Worm (Caenorhabditis elegans): ENCODE data around the gene mrps-26.

The mrps-26 gene

DNA sequence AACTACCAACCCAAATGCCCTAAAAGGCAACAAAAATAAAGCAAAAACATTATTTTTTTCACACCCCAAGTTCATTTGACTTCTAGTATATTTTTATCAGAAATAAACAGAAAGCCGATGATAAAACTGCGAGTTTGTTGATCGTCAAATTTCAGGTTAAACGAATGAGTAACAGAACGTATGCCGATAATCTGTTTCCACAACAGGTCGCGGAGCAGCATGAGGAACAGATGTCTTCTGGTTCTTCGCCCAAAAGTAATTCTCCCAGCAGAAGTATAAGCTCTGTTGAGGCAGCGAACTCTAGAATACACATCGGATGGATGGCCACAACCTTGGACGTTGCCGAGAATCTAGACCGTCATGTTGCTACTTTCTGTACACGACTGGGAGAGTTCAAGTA lies 4.0 kb upstream of the mrps-26 start, which contains the start of gene prmt-5:
Gene prmt-5, plus strand, starts transcription at position 141 of the 400 bp plus-strand sequence.
- TF ChIP-seq dao-5 (tag; optimal IDR thresholded peaks at IDR 0.05), result no peak
- TF ChIP-seq W03F9.2 (tag; optimal IDR thresholded peaks at IDR 0.05), result no peak
- no peak for TF ChIP-seq him-1 (tag; optimal IDR thresholded peaks at IDR 0.05)

DNA sequence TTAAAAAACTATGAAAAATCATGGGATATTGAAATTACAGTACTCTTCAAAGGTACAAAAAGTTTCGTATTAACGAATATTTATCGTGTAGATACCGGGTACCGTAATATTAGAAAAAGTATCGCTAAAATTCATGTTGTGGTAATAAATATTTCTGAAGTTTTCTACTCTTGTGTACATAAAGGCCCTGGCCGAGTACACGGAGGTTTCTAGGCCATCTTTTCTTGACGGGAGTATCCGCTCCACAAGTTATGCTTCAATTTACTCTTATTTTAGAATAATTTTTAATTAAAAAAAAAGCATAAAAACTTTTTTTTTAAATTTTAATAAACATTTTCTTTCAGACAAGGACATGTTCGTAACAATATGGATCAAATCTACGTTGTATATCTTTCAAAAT lies 1.3 kb upstream of the mrps-26 start:
- TF ChIP-seq dao-5 (tag; optimal IDR thresholded peaks at IDR 0.05) (no peak), him-1 (tag; optimal IDR thresholded peaks at IDR 0.05) (no peak), W03F9.2 (tag; optimal IDR thresholded peaks at IDR 0.05) (no peak)

DNA sequence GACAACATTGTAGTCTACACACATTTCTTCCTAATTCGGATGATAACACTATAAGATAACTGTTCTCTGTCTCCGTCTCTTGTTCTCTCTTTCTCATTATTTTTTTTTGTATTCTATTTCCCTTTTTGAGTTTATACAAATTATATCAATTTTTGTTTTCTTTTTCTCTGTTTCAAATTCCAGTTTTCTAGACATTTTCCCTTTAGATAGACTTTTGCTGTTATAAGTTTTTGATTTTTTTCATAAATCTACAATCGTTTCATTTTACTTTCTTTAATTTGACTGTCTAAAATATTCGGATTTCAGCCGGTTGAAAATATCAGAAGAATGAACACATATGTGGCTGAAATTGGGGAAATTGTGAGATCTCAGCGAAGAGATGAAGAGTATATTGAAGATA lies 1.7 kb downstream of the mrps-26 start, which contains the start of gene prx-10:
Gene prx-10, plus strand, starts transcription at position 301 of the 400 bp plus-strand sequence.
- no peak for TF ChIP-seq W03F9.2 (tag; optimal IDR thresholded peaks at IDR 0.05)
- TF ChIP-seq dao-5 (tag; optimal IDR thresholded peaks at IDR 0.05), result no peak

DNA sequence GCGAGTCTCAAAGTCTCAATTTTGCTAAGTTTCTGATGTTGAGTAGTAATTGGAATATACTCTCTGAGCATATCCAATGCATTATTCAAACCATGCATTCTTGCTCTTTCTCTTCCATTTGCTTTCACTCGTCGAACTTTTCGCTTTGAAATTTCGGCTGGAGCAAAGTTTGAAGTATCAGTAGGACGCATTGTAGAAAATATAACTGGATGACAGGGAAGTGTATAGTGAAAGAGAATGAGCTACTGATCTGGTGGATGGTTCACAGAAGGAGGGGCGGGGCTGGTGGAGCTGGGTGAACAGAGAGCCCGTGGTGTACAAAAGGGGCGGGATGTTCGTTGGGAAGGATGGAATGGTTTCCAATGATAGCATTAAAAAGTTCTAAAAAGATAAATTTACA lies 7.4 kb downstream of the mrps-26 start:
- TF ChIP-seq W03F9.2 (tag; optimal IDR thresholded peaks at IDR 0.05), result no peak
- TF ChIP-seq him-1 (tag; optimal IDR thresholded peaks at IDR 0.05), result no peak
- TF ChIP-seq dao-5 (tag; optimal IDR thresholded peaks at IDR 0.05), result no peak

DNA sequence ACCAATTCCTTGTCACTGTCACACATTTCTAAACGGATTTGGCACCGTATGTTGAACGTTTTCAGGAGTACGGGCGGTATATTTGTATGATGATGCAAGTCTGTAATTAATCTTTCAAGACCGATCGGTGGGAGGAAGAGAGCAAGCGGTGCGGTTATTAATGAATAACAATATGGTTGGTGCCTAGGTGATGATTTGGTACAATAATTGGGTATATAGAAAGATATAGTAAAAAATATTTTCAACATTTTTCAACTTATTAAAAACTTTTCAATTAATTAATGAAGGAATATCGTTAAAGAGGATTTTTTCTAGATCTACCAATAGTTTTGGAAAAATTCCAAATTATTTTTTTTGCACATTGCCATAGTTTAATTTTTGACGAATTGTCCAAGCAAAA lies 10.1 kb downstream of the mrps-26 start, which contains the start of gene cnd-1:
Gene cnd-1, minus strand, starts transcription at position 101 of the 400 bp plus-strand sequence.
- TF ChIP-seq W03F9.2 (tag; optimal IDR thresholded peaks at IDR 0.05) (no peak), him-1 (tag; optimal IDR thresholded peaks at IDR 0.05) (no peak), dao-5 (tag; optimal IDR thresholded peaks at IDR 0.05) (no peak)

DNA sequence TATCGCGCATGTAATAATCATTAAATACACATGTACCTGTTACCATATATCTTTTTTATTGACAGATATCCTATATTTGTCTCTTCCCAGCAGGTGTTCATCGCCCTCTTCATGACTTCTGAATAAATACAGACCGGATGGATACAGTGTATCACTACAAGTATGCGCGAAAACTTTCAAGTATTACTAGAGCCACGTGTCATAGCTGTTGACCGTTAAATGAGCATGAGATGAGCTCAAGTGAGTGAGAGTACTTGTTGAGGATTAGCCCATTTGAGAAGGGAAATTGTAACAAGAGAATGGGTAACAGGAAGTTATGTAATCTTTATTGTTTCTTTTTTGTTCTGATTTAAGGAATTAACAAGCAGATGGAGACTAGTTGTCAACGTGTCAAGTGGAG lies 10.7 kb downstream of the mrps-26 start:
- no peak for TF ChIP-seq W03F9.2 (tag; optimal IDR thresholded peaks at IDR 0.05)
- no peak for TF ChIP-seq him-1 (tag; optimal IDR thresholded peaks at IDR 0.05)
- no peak for TF ChIP-seq dao-5 (tag; optimal IDR thresholded peaks at IDR 0.05)

DNA sequence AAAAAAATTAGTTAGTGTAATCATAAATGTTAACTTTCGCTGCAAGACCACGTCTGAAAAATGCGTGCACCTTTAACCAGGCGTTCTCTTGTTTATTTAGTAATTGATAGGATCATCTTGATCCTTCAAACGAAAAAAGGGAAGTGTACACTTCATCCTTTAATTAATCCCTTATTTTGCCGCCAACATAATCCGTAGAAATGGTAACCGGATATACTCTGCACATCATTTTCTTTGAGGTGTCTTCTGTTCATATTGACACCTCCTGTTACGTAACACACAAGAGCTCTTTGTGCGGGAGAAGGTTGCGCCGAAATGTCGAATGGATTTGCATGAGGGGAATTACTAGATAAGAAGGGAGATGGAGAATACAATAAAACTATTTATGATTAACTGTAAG lies 14.3 kb downstream of the mrps-26 start:
- TF ChIP-seq him-1 (tag; optimal IDR thresholded peaks at IDR 0.05) (no peak), W03F9.2 (tag; optimal IDR thresholded peaks at IDR 0.05) (no peak), dao-5 (tag; optimal IDR thresholded peaks at IDR 0.05) (no peak)

DNA sequence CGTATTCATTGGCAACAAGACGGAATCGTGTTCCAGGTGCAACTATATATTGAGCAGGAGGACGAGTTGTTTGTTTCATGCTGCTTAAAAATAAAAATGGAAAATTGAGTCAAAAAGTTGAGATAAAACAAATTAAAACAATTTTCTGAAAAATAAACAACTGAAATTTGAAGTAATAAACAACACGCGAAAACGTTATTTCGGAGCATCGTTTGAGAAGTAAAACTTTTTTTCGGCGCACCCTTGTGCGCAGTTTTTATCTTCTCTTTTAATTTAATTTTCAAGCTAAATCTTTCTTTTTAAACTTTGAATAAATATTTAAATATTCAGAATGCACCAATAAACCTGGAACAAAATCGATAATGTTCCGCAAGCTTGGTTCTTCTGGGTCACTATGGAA lies 19.7 kb downstream of the mrps-26 start, which contains the start of the genes sumv-1 and gop-1:
Gene sumv-1, minus strand, starts transcription at position 80 of the 400 bp plus-strand sequence.
Gene gop-1, plus strand, starts transcription at position 331 of the 400 bp plus-strand sequence.
- TF ChIP-seq him-1 (tag; optimal IDR thresholded peaks at IDR 0.05), result no peak
- no peak for TF ChIP-seq W03F9.2 (tag; optimal IDR thresholded peaks at IDR 0.05)
- no peak for TF ChIP-seq dao-5 (tag; optimal IDR thresholded peaks at IDR 0.05)

DNA sequence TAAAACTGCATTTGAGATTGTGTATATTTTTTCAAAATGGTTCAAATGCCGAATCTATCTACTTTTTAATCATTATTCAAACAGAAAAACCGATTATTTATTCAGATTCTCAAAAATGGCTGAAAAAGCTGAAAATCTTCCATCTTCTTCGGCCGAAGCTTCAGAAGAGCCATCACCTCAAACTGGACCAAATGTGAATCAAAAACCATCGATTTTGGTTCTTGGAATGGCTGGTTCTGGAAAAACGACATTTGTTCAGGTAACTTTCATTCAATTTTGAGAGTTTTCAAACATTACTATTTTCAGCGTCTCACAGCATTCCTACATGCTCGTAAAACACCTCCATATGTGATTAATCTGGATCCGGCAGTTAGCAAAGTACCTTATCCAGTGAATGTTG lies 24.5 kb downstream of the mrps-26 start, which contains the start of gene gop-2:
Gene gop-2, plus strand, starts transcription at position 106 of the 400 bp plus-strand sequence.
- TF ChIP-seq him-1 (tag; optimal IDR thresholded peaks at IDR 0.05) (no peak), W03F9.2 (tag; optimal IDR thresholded peaks at IDR 0.05) (no peak), dao-5 (tag; optimal IDR thresholded peaks at IDR 0.05) (no peak)

DNA sequence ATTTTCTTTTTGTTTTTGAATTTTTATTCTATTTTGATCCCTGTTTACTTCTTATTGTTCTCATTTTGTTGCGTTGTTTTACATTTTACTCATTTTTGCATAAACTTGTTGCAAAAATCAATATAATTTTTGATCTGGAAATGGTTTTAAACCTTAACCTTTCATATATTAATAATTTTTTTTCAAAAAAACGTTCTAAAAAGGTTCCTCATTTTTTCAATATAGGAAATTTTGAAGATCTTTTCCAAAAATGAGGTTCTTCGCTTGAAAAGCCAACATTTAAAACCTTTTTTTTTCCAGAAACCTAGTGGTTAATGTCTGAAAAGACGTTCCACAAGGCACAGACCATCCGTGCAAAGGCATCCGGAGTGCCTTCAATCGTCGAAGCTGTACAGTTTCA lies 26.0 kb downstream of the mrps-26 start, which contains the start of gene gop-3:
Gene gop-3, plus strand, starts transcription at position 301 of the 400 bp plus-strand sequence.
- no peak for TF ChIP-seq dao-5 (tag; optimal IDR thresholded peaks at IDR 0.05)
- no peak for TF ChIP-seq him-1 (tag; optimal IDR thresholded peaks at IDR 0.05)
- no peak for TF ChIP-seq W03F9.2 (tag; optimal IDR thresholded peaks at IDR 0.05)

DNA sequence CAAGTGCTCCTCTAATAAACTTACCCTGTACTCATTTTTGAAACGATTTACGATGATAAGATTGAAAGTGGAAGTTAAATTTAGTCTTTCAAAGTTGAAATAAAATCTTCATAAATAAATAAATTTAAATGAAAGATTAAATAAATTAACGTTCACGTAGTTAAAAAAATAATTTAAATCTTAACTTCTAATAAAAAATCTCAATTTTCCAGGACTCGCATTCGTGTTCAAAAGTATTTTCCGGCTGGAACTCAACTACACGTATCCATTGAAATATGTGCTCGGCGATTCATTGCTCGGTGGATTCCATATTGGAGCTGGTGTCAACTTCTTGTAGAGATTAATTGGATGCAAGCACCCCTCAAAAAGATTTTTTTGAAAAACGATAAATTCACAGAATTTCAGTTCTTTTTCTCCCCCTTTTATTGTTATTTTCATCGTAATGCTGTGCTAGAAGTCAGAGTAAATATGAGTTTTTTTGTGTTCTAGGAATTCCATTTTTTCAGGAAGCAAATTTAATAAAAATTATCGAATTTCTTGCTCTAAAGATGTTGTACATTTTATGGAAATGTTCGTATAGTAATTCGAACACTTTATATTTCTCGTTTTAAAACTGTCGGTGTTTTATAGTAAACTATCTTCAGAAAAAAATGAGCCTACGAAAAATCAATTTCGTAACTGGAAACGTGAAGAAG lies 29.0 kb downstream of the mrps-26 start, which contains the start of the genes C34E10.9 and hap-1:
Gene C34E10.9, minus strand, starts transcription at position 101 of the 695 bp plus-strand sequence.
Gene hap-1, plus strand, starts transcription at position 645 of the 695 bp plus-strand sequence.
- TF ChIP-seq dao-5 (tag; optimal IDR thresholded peaks at IDR 0.05) (no peak), him-1 (tag; optimal IDR thresholded peaks at IDR 0.05) (no peak), W03F9.2 (tag; optimal IDR thresholded peaks at IDR 0.05) (no peak)

DNA sequence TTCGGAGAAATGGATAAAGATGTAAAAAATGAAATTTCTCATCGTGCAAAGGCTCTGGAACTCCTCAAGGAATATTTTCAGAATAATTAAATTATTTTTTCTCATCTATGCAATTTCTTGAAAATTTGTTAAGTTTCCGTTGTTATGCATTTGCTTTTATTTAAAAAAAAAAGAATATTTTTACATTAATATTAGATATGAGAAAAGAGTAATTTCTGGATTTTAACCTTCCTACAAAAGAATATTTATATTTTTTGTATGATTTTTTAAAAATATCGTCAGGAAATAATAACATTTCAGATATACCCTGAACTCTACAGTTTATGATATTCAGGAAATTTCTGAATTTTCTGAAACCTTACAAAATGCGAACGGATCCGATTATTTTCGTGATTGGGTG lies 30.4 kb downstream of the mrps-26 start, which contains the start of gene gro-1:
Gene gro-1, plus strand, starts transcription at position 301 of the 400 bp plus-strand sequence.
- no peak for TF ChIP-seq W03F9.2 (tag; optimal IDR thresholded peaks at IDR 0.05)
- TF ChIP-seq dao-5 (tag; optimal IDR thresholded peaks at IDR 0.05), result no peak
- no peak for TF ChIP-seq him-1 (tag; optimal IDR thresholded peaks at IDR 0.05)

DNA sequence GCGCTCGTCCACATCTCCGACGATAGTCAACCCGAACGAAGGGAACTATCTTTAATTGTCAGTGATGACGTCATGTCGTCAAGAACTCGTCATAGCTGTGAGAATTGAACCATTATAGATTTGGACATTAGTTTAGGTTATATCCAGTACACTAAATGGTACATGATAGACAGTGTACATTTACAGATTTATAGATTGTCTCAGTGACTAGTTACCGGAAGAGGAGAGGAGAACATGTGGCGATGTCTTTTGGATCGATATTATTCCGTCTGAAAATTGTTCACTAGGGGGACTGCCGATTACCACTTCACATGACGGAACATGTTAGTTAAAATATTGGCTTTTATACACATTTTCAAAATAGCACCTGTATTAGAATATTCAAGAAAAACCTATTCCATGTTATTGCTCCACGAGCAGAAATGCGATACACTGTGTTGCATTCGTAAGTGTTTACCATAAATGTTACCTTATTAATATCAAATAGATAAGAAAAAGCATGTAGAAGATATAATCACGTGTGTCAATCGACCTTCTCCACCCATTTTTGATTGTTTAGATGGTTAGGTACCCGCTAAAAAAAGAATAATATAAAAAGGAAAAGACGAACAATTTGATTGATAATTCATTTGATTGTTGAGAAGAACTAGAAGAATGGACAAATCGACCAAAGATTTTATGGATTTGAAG lies 33.0 kb downstream of the mrps-26 start, which contains the start of gene ZC395.5:
Gene ZC395.5, plus strand, starts transcription at position 632 of the 690 bp plus-strand sequence.
- TF ChIP-seq dao-5 (tag; optimal IDR thresholded peaks at IDR 0.05), result no peak
- no peak for TF ChIP-seq him-1 (tag; optimal IDR thresholded peaks at IDR 0.05)
- no peak for TF ChIP-seq W03F9.2 (tag; optimal IDR thresholded peaks at IDR 0.05)

DNA sequence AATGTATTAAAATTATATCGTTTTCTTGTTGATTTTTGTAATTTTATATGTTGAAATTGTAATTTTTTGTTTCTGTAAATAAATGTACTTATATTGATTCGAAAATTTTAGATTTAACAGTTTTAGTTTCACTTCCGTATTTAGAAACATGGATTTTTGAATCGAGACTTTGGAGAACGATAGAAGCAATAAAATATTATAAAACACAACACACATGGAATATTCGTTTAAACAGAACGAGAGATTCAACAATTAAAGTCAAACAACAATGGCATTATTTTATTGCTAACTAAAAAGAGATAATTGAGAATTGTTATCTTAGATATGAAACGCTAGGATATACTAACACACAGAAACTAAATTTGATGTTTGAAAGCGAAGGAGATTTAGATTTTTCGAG lies 34.1 kb downstream of the mrps-26 start:
- TF ChIP-seq W03F9.2 (tag; optimal IDR thresholded peaks at IDR 0.05) (no peak), him-1 (tag; optimal IDR thresholded peaks at IDR 0.05) (no peak), dao-5 (tag; optimal IDR thresholded peaks at IDR 0.05) (no peak)

All from whole organism, L4/young adult.